Fruit fly (Drosophila melanogaster): ENCODE measurements around the gene CG1951.

Gene CG1951

DNA sequence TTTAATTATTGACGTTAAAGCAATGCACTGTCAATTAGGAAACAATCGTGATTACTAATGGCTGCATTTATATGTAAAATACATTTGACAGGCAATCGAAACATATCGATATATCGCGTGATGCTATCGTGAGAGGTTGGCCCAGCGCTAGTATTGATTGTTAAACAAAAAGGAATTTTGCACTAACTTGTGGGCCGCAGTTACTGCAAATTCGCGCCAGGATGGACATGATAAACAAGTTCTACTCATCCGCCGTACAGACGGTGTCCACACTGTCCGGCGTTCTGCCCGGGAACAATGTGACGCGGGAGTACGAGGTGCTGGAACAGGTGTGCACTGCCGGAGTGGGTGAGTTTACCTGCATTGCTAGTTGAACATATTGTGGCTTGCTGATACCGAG is at the start of gene CG1951, which contains the start of gene eIF4E6:
CG1951 (plus strand) TSS at position 115 of the 400 bp plus-strand sequence.
eIF4E6 (minus strand) TSS at position 53 of the 400 bp plus-strand sequence.
- peak; percentile 57 for TF ChIP-seq bab1 (GFP tag; optimal IDR thresholded peaks at IDR 0.05)
- TF ChIP-seq tj (GFP tag; optimal IDR thresholded peaks at IDR 0.05), result no peak

dm6 chr3R:28985887-28986286 is 41.1 kb upstream of the CG1951 start:
- TF ChIP-seq CG12768 (GFP tag; optimal IDR thresholded peaks at IDR 0.05) (no peak), ovo (GFP tag; optimal IDR thresholded peaks at IDR 0.05) (no peak), CG33017 (tag; optimal IDR thresholded peaks at IDR 0.05) (no peak), CG5204 (GFP tag; optimal IDR thresholded peaks at IDR 0.05) (no peak), kay (GFP tag; ENCODE audit: borderline replicate concordance) (no peak), bab1 (GFP tag; optimal IDR thresholded peaks at IDR 0.05) (no peak), cnc (optimal IDR thresholded peaks at IDR 0.05) (no peak), CG7101 (tag; optimal IDR thresholded peaks at IDR 0.05) (no peak), tj (GFP tag; optimal IDR thresholded peaks at IDR 0.05) (no peak), toe (GFP tag; optimal IDR thresholded peaks at IDR 0.05) (no peak), Mnt (GFP tag; optimal IDR thresholded peaks at IDR 0.05) (no peak), CG1620 (GFP tag; optimal IDR thresholded peaks at IDR 0.05) (no peak), Hr96 (GFP tag; optimal IDR thresholded peaks at IDR 0.05) (no peak), CG11617 (GFP tag; optimal IDR thresholded peaks at IDR 0.05) (no peak), Crg-1 (GFP tag; optimal IDR thresholded peaks at IDR 0.05) (no peak), Clk (GFP tag; optimal IDR thresholded peaks at IDR 0.05) (no peak), cic (GFP tag; optimal IDR thresholded peaks at IDR 0.05) (no peak)

dm6 chr3R:28987596-28988378 is 39.2 kb upstream of the CG1951 start:
- TF ChIP-seq Clk (GFP tag; optimal IDR thresholded peaks at IDR 0.05) (no peak), CG33017 (tag; optimal IDR thresholded peaks at IDR 0.05) (no peak), CG5204 (GFP tag; optimal IDR thresholded peaks at IDR 0.05) (no peak), cic (GFP tag; optimal IDR thresholded peaks at IDR 0.05) (no peak), Mnt (GFP tag; optimal IDR thresholded peaks at IDR 0.05) (no peak), bab1 (GFP tag; optimal IDR thresholded peaks at IDR 0.05) (no peak), Crg-1 (GFP tag; optimal IDR thresholded peaks at IDR 0.05) (no peak), tj (GFP tag; optimal IDR thresholded peaks at IDR 0.05) (no peak), kay (GFP tag; ENCODE audit: borderline replicate concordance) (no peak), Hr96 (GFP tag; optimal IDR thresholded peaks at IDR 0.05) (no peak), CG11617 (GFP tag; optimal IDR thresholded peaks at IDR 0.05) (no peak), ovo (GFP tag; optimal IDR thresholded peaks at IDR 0.05) (no peak), CG7045 (GFP tag; optimal IDR thresholded peaks at IDR 0.05) (no peak), CG7101 (tag; optimal IDR thresholded peaks at IDR 0.05) (no peak), cnc (optimal IDR thresholded peaks at IDR 0.05) (no peak)

DNA sequence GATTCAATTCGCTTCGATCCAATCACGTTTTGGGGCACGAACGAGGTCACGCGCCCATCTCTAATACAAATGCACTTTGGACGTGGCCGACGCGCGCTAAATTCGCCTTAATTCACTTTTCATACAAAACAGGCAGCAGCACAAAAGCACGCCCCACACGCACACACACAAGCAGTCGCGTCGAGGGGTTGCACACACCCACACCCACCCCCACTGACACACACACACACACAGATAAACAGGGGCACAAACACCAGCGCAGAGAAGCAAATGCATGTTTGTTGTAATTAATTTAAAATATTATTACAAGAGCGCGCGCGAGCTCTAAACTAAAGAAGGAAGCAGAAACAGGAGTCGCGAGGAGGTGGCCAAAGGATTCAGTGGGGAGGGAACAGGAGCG is 37.6 kb upstream of the CG1951 start:
- no peak for TF ChIP-seq CG5204 (GFP tag; optimal IDR thresholded peaks at IDR 0.05)
- TF ChIP-seq ovo (GFP tag; optimal IDR thresholded peaks at IDR 0.05), result no peak
- TF ChIP-seq tj (GFP tag; optimal IDR thresholded peaks at IDR 0.05), result no peak
- no peak for TF ChIP-seq cnc (optimal IDR thresholded peaks at IDR 0.05)
- no peak for TF ChIP-seq CG12768 (GFP tag; optimal IDR thresholded peaks at IDR 0.05)
- TF ChIP-seq CG11617 (GFP tag; optimal IDR thresholded peaks at IDR 0.05), result no peak
- TF ChIP-seq kay (GFP tag; ENCODE audit: borderline replicate concordance), result no peak
- no peak for TF ChIP-seq cic (GFP tag; optimal IDR thresholded peaks at IDR 0.05)
- TF ChIP-seq CG33017 (tag; optimal IDR thresholded peaks at IDR 0.05), result no peak
- no peak for TF ChIP-seq CG7045 (GFP tag; optimal IDR thresholded peaks at IDR 0.05)
- TF ChIP-seq bab1 (GFP tag; optimal IDR thresholded peaks at IDR 0.05), result no peak
- TF ChIP-seq Clk (GFP tag; optimal IDR thresholded peaks at IDR 0.05), result no peak
- no peak for TF ChIP-seq pad (GFP tag; optimal IDR thresholded peaks at IDR 0.05)
- TF ChIP-seq Hr96 (GFP tag; optimal IDR thresholded peaks at IDR 0.05), result no peak
- TF ChIP-seq toe (GFP tag; optimal IDR thresholded peaks at IDR 0.05), result no peak
- TF ChIP-seq CG1620 (GFP tag; optimal IDR thresholded peaks at IDR 0.05), result no peak
- TF ChIP-seq CG7101 (tag; optimal IDR thresholded peaks at IDR 0.05), result no peak
- no peak for TF ChIP-seq Mnt (GFP tag; optimal IDR thresholded peaks at IDR 0.05)
- no peak for TF ChIP-seq Crg-1 (GFP tag; optimal IDR thresholded peaks at IDR 0.05)

DNA sequence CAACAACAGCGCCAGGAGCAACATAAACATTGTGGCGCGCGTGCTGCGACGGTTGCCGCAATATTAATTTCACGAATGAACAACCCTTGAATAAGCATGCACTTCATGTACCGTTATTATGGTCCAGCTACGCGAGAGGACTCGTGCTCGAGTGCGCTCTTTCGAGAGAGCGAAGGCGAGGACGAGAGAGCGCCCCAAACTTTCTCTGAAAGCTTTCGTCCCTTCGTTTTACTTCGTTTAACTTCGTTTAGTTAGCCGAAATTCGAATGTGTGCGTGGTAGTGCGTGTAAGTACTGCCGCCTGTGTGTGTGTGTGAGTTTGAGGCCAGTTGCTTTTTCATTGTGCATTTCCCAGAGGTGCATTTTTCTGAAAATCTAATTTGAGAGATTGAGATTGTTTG is 36.3 kb upstream of the CG1951 start:
- TF ChIP-seq bab1 (GFP tag; optimal IDR thresholded peaks at IDR 0.05) (no peak), Mnt (GFP tag; optimal IDR thresholded peaks at IDR 0.05) (no peak), CG33017 (tag; optimal IDR thresholded peaks at IDR 0.05) (no peak), CG14711 (tag; optimal IDR thresholded peaks at IDR 0.05) (no peak), cic (GFP tag; optimal IDR thresholded peaks at IDR 0.05) (no peak), Hr96 (GFP tag; optimal IDR thresholded peaks at IDR 0.05) (no peak), toe (GFP tag; optimal IDR thresholded peaks at IDR 0.05) (no peak), CG7101 (tag; optimal IDR thresholded peaks at IDR 0.05) (no peak), kay (GFP tag; ENCODE audit: borderline replicate concordance) (no peak), CG11617 (GFP tag; optimal IDR thresholded peaks at IDR 0.05) (no peak), CG12768 (GFP tag; optimal IDR thresholded peaks at IDR 0.05) (no peak), cnc (optimal IDR thresholded peaks at IDR 0.05) (no peak), tj (GFP tag; optimal IDR thresholded peaks at IDR 0.05) (no peak), Crg-1 (GFP tag; optimal IDR thresholded peaks at IDR 0.05) (no peak)

DNA sequence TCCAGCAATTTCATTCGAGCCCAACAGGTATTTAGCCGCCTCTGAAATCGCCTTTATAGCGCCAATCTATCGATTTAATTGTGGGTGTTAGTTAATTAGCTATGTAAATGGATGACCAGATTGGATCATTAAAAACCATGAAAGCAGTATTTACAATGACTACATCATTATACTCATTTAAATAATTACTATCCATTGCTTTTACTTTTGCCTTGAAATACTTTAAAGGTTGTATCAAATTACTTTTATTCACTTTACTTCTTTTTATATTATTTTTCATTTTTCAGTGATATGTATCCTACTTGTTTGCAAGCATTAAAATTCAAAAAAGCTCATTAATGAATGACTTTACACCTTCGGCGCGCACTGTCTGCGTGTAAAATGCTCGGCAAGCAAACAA is 28.0 kb upstream of the CG1951 start:
- TF ChIP-seq CG7101 (tag; optimal IDR thresholded peaks at IDR 0.05), result no peak
- TF ChIP-seq CG11617 (GFP tag; optimal IDR thresholded peaks at IDR 0.05), result no peak
- no peak for TF ChIP-seq CG5204 (GFP tag; optimal IDR thresholded peaks at IDR 0.05)
- no peak for TF ChIP-seq Clk (GFP tag; optimal IDR thresholded peaks at IDR 0.05)
